Fruit fly (Drosophila melanogaster) whole organism, pupa: ENCODE data around the gene GC1.

Experiments used
- CG12605 ChIP-seq: fragments of 200-800 bp; sonication (Bioruptor generic); IDR thresholded peaks from 2 replicates; pipeline ENCODE4 v1.3.6; 2022; ENCODE audit warnings: missing biosample characterization, missing genetic modification characterization
- CG13204 ChIP-seq: fragments of 200-800 bp; sonication (Bioruptor generic); optimal IDR thresholded peaks from 2 replicates; lab custom pipeline; 2018; ENCODE audit warnings: missing biosample characterization, mild to moderate bottlenecking, missing genetic modification characterization, moderate library complexity
- CG14655 ChIP-seq: fragments of 200-800 bp; sonication (Bioruptor generic); optimal IDR thresholded peaks from 3 replicates; lab custom pipeline; 2017; ENCODE audit warnings: mild to moderate bottlenecking, missing biosample characterization, missing genetic modification reagents, missing genetic modification characterization
- CG15710 ChIP-seq: fragments of 200-800 bp; sonication (Bioruptor generic); optimal IDR thresholded peaks from 2 replicates; lab custom pipeline; 2018; ENCODE audit warnings: missing biosample characterization, mild to moderate bottlenecking, missing genetic modification characterization, moderate library complexity
- CG32121 ChIP-seq: fragments of 200-800 bp; sonication (Bioruptor generic); IDR thresholded peaks from 2 replicates; pipeline ENCODE4 v1.3.6; 2022; ENCODE audit warnings: missing biosample characterization, missing genetic modification characterization
- CG4496 ChIP-seq: fragments of 200-800 bp; sonication (Bioruptor generic); IDR thresholded peaks from 3 replicates; pipeline ENCODE4 v1.3.6; 2022; ENCODE audit warnings: missing biosample characterization, missing genetic modification characterization
- CG8159 ChIP-seq: fragments of 200-800 bp; sonication (Bioruptor generic); optimal IDR thresholded peaks from 3 replicates; lab custom pipeline; 2018; ENCODE audit warnings: missing biosample characterization, mild to moderate bottlenecking, missing genetic modification characterization, moderate library complexity
- EcR ChIP-seq: fragments of 200-800 bp; sonication (Bioruptor generic); optimal IDR thresholded peaks from 3 replicates; lab custom pipeline; 2019; ENCODE audit warnings: missing biosample characterization, missing genetic modification characterization, mild to moderate bottlenecking, moderate library complexity, missing genetic modification reagents
- Ets98B ChIP-seq: fragments of 200-800 bp; sonication (Bioruptor generic); IDR thresholded peaks from 2 replicates; pipeline ENCODE4 v1.3.6; 2022; ENCODE audit warnings: missing biosample characterization, missing genetic modification characterization
- fd96Ca ChIP-seq: fragments of 200-800 bp; sonication (Bioruptor generic); IDR thresholded peaks from 3 replicates; pipeline ENCODE4 v1.3.6; 2022; ENCODE audit warnings: missing biosample characterization, missing genetic modification characterization

dm6 chr3R:11977336-11977678 is 9.8 kb downstream of the GC1 start:
- peak; percentile 41 for TF ChIP-seq CG14655
- TF ChIP-seq CG12605: 0 out of 2 replicates have a peak, but pooled peaks have one; percentile 31
- TF ChIP-seq fd96Ca (GFP tag; lab: Robert Waterston, UW): no peak
- no peak for TF ChIP-seq CG15710 (tag; lab: Kevin White, UChicago)
- TF ChIP-seq Ets98B (GFP tag; lab: Robert Waterston, UW): no peak
- no peak for TF ChIP-seq CG32121 (GFP tag; lab: Robert Waterston, UW)
- no peak for TF ChIP-seq CG13204
- TF ChIP-seq CG8159: peak; percentile 31
- TF ChIP-seq CG4496 (GFP tag; lab: Robert Waterston, UW): no peak
- TF ChIP-seq EcR (GFP tag; lab: Kevin White, UChicago): no peak
